Fruit fly (Drosophila melanogaster): ENCODE results near the gene mira.

Gene mira

dm6 chr3R:19924331-19924730 is 10.6 kb downstream of the mira start (continued):
- no peak for TF ChIP-seq ATbp (GFP tag; optimal IDR thresholded peaks at IDR 0.05)
- no peak for TF ChIP-seq CG10565 (GFP tag; optimal IDR thresholded peaks at IDR 0.05)
- no peak for TF ChIP-seq Trl (optimal IDR thresholded peaks at IDR 0.05)
- peak; percentile 5 for TF ChIP-seq Trl (GFP tag; optimal IDR thresholded peaks at IDR 0.05)
- no peak for TF ChIP-seq CG17802 (tag; optimal IDR thresholded peaks at IDR 0.05)
- no peak for TF ChIP-seq CG12155 (GFP tag; optimal IDR thresholded peaks at IDR 0.05)
- no peak for TF ChIP-seq usp (GFP tag; optimal IDR thresholded peaks at IDR 0.05)
- no peak for TF ChIP-seq CG4707 (GFP tag; optimal IDR thresholded peaks at IDR 0.05)
- no peak for TF ChIP-seq jing (GFP tag; optimal IDR thresholded peaks at IDR 0.05)
- TF ChIP-seq Ssrp (tag; optimal IDR thresholded peaks at IDR 0.05): no peak
- TF ChIP-seq CG4404 (GFP tag; IDR thresholded peaks at IDR 0.05): no peak
- TF ChIP-seq psq (GFP tag; optimal IDR thresholded peaks at IDR 0.05): no peak
- TF ChIP-seq CG10543 (GFP tag; optimal IDR thresholded peaks at IDR 0.05): peak; percentile 49
- no peak for TF ChIP-seq nerfin-1 (tag; optimal IDR thresholded peaks at IDR 0.05)
- TF ChIP-seq CG2712 (tag; optimal IDR thresholded peaks at IDR 0.05): no peak
- TF ChIP-seq CG13424 (tag; optimal IDR thresholded peaks at IDR 0.05): no peak
- TF ChIP-seq CG6689 (GFP tag; IDR thresholded peaks at IDR 0.05): no peak
- TF ChIP-seq CG10267 (tag; optimal IDR thresholded peaks at IDR 0.05): no peak
- no peak for TF ChIP-seq Abd-B (GFP tag; optimal IDR thresholded peaks at IDR 0.05)
- TF ChIP-seq aop (GFP tag; IDR thresholded peaks at IDR 0.05): no peak
- TF ChIP-seq scrt (GFP tag; optimal IDR thresholded peaks at IDR 0.05): no peak
- TF ChIP-seq sima (GFP tag; optimal IDR thresholded peaks at IDR 0.05): no peak
- TF ChIP-seq grn (GFP tag; optimal IDR thresholded peaks at IDR 0.05): peak; percentile 14
- no peak for TF ChIP-seq CG11695 (GFP tag; IDR thresholded peaks at IDR 0.05)
- no peak for TF ChIP-seq CG1832 (GFP tag; optimal IDR thresholded peaks at IDR 0.05)
- no peak for TF ChIP-seq tna (GFP tag; IDR thresholded peaks at IDR 0.05; ENCODE audit: partially characterized antibody)
- TF ChIP-seq jumu (GFP tag; optimal IDR thresholded peaks at IDR 0.05): no peak
- no peak for TF ChIP-seq nmo (GFP tag; optimal IDR thresholded peaks at IDR 0.05)
- TF ChIP-seq croc (GFP tag; conservative IDR thresholded peaks at IDR 0.05): no peak
- no peak for TF ChIP-seq toy (GFP tag; IDR thresholded peaks at IDR 0.05)
- peak; percentile 66 for TF ChIP-seq Hmr (GFP tag; optimal IDR thresholded peaks at IDR 0.05)
- TF ChIP-seq Ravus (GFP tag; IDR thresholded peaks at IDR 0.05): no peak
- no peak for TF ChIP-seq zfh1 (GFP tag; IDR thresholded peaks at IDR 0.05)
- TF ChIP-seq CG11247 (GFP tag; IDR thresholded peaks at IDR 0.05): no peak
- no peak for TF ChIP-seq CG11723 (GFP tag; optimal IDR thresholded peaks at IDR 0.05)
- TF ChIP-seq CG3163 (GFP tag; optimal IDR thresholded peaks at IDR 0.05): no peak
- TF ChIP-seq Xbp1 (GFP tag; optimal IDR thresholded peaks at IDR 0.05): no peak
- no peak for TF ChIP-seq Lim3 (GFP tag; IDR thresholded peaks at IDR 0.05)
- no peak for TF ChIP-seq sd (tag; optimal IDR thresholded peaks at IDR 0.05)
- TF ChIP-seq Dbx (GFP tag; IDR thresholded peaks at IDR 0.05): 0 out of 3 replicates have a peak, but pooled peaks have one; percentile 28
- no peak for TF ChIP-seq CG17568 (GFP tag; optimal IDR thresholded peaks at IDR 0.05)
- TF ChIP-seq CG17328 (GFP tag; IDR thresholded peaks at IDR 0.05): no peak
- no peak for TF ChIP-seq sna (GFP tag; IDR thresholded peaks at IDR 0.05; ENCODE audit: partially characterized antibody)
- TF ChIP-seq Asciz (GFP tag; optimal IDR thresholded peaks at IDR 0.05): peak; percentile 22
- no peak for TF ChIP-seq CG17612 (GFP tag; IDR thresholded peaks at IDR 0.05)
- no peak for TF ChIP-seq zen (tag; optimal IDR thresholded peaks at IDR 0.05)
- TF ChIP-seq lov (optimal IDR thresholded peaks at IDR 0.05): no peak
- TF ChIP-seq lov (GFP tag; IDR thresholded peaks at IDR 0.05): no peak
- TF ChIP-seq CG13894 (tag; optimal IDR thresholded peaks at IDR 0.05): no peak
- TF ChIP-seq gfzf (GFP tag; optimal IDR thresholded peaks at IDR 0.05): no peak
- TF ChIP-seq CG17359 (tag; optimal IDR thresholded peaks at IDR 0.05): no peak
- TF ChIP-seq dmrt99B (tag; optimal IDR thresholded peaks at IDR 0.05): no peak
